Fruit fly (Drosophila melanogaster) whole organism, prepupa: ENCODE data around the gene ntc.
A peak's percentile ranks its signal among the peaks of the same experiment; 100 is the strongest.

Source experiments
- Blimp-1 ChIP-seq: fragments of 200-800 bp; sonication (Bioruptor generic); optimal IDR thresholded peaks from 3 replicates; lab custom pipeline; 2017; ENCODE audit warnings: missing biosample characterization, missing genetic modification characterization, mild to moderate bottlenecking, moderate library complexity, missing genetic modification reagents
- CG10631 ChIP-seq: fragments of 200-800 bp; sonication (Bioruptor generic); optimal IDR thresholded peaks from 2 replicates; lab custom pipeline; 2016; ENCODE audit warnings: missing biosample characterization, missing genetic modification characterization
- CG10669 ChIP-seq: fragments of 200-800 bp; sonication (Bioruptor generic); optimal IDR thresholded peaks from 3 replicates; lab custom pipeline; 2018; ENCODE audit warnings: missing biosample characterization, mild to moderate bottlenecking, missing genetic modification characterization, moderate library complexity
- CG11762 ChIP-seq: fragments of 200-800 bp; sonication (Bioruptor generic); optimal IDR thresholded peaks from 3 replicates; lab custom pipeline; 2016; ENCODE audit warnings: missing biosample characterization, missing genetic modification characterization; ENCODE audit not compliant: insufficient read depth
- CG1621 ChIP-seq: fragments of 200-800 bp; sonication (Bioruptor generic); optimal IDR thresholded peaks from 3 replicates; lab custom pipeline; 2018; ENCODE audit warnings: missing biosample characterization, mild to moderate bottlenecking, missing genetic modification characterization
- CG16779 ChIP-seq: fragments of 200-800 bp; sonication (Bioruptor generic); optimal IDR thresholded peaks from 3 replicates; lab custom pipeline; 2017; ENCODE audit warnings: missing biosample characterization, mild to moderate bottlenecking, missing genetic modification characterization
- CG3032 ChIP-seq: fragments of 200-800 bp; optimal IDR thresholded peaks from 2 replicates; lab custom pipeline; 2019; ENCODE audit warnings: missing biosample characterization, mild to moderate bottlenecking, missing genetic modification characterization, moderate library complexity
- CG31627 ChIP-seq: fragments of 200-800 bp; sonication (Bioruptor generic); optimal IDR thresholded peaks from 3 replicates; lab custom pipeline; 2016; ENCODE audit warnings: missing biosample characterization, missing genetic modification characterization
- CG34406 ChIP-seq: fragments of 200-800 bp; sonication (Bioruptor generic); optimal IDR thresholded peaks from 3 replicates; lab custom pipeline; 2016; ENCODE audit warnings: missing biosample characterization, missing genetic modification characterization
- CG3919 ChIP-seq: fragments of 200-800 bp; sonication (Bioruptor generic); optimal IDR thresholded peaks from 3 replicates; lab custom pipeline; 2016; ENCODE audit warnings: missing biosample characterization, missing genetic modification characterization
- CG4318 ChIP-seq: fragments of 200-800 bp; sonication (Bioruptor generic); optimal IDR thresholded peaks from 3 replicates; lab custom pipeline; 2017; ENCODE audit warnings: missing biosample characterization, mild to moderate bottlenecking, missing genetic modification characterization
- CG6792 ChIP-seq: fragments of 200-800 bp; sonication (Bioruptor generic); optimal IDR thresholded peaks from 3 replicates; lab custom pipeline; 2016; ENCODE audit warnings: missing biosample characterization, missing genetic modification characterization
- CG6808 ChIP-seq: fragments of 200-800 bp; sonication (Bioruptor generic); optimal IDR thresholded peaks from 3 replicates; lab custom pipeline; 2017; ENCODE audit warnings: missing biosample characterization, missing genetic modification characterization, mild to moderate bottlenecking, moderate library complexity, missing genetic modification reagents
- CG7368 ChIP-seq: fragments of 200-800 bp; sonication (Bioruptor generic); optimal IDR thresholded peaks from 3 replicates; lab custom pipeline; 2016; ENCODE audit warnings: missing biosample characterization, missing genetic modification characterization
- CG8119 ChIP-seq: fragments of 200-800 bp; sonication (Bioruptor generic); IDR thresholded peaks from 3 replicates; pipeline ENCODE4 v1.3.6; 2022; ENCODE audit warnings: missing biosample characterization, missing genetic modification characterization
- CG8319 ChIP-seq: fragments of 200-800 bp; sonication (Bioruptor generic); optimal IDR thresholded peaks from 3 replicates; lab custom pipeline; 2016; ENCODE audit warnings: missing biosample characterization, missing genetic modification characterization
- CG8632 ChIP-seq: fragments of 200-800 bp; sonication (Bioruptor generic); optimal IDR thresholded peaks from 3 replicates; lab custom pipeline; 2016; ENCODE audit warnings: missing biosample characterization, missing genetic modification characterization
- CG9139 ChIP-seq: fragments of 200-800 bp; sonication (Bioruptor generic); optimal IDR thresholded peaks from 3 replicates; lab custom pipeline; 2017; ENCODE audit warnings: missing biosample characterization, mild to moderate bottlenecking, missing genetic modification characterization
- Eip75B ChIP-seq: fragments of 200-800 bp; sonication (Bioruptor generic); optimal IDR thresholded peaks from 3 replicates; lab custom pipeline; 2016; ENCODE audit warnings: missing biosample characterization, missing genetic modification characterization
- Eip78C ChIP-seq: fragments of 200-800 bp; sonication (Bioruptor generic); peaks from one replicate; lab custom pipeline; 2016; ENCODE audit warnings: missing biosample characterization, missing genetic modification characterization
- Ets21C ChIP-seq: fragments of 200-800 bp; sonication (Bioruptor generic); optimal IDR thresholded peaks from 3 replicates; lab custom pipeline; 2016; ENCODE audit warnings: missing biosample characterization, missing genetic modification characterization
- Ets96B ChIP-seq: fragments of 200-800 bp; optimal IDR thresholded peaks from 2 replicates; lab custom pipeline; 2019; ENCODE audit warnings: missing biosample characterization, mild to moderate bottlenecking, missing genetic modification characterization, moderate library complexity
- Gug ChIP-seq: fragments of 200-800 bp; sonication (Bioruptor generic); IDR thresholded peaks from 2 replicates; pipeline ENCODE4 v1.3.6; 2022; ENCODE audit warnings: missing biosample characterization, missing genetic modification characterization
- Hr38 ChIP-seq: sonication (Bioruptor generic); optimal IDR thresholded peaks from 2 replicates; lab custom pipeline; 2016; ENCODE audit warnings: missing biosample characterization, missing genetic modification characterization
- Hr4 ChIP-seq: fragments of 200-800 bp; sonication (Bioruptor generic); optimal IDR thresholded peaks from 3 replicates; lab custom pipeline; 2016; ENCODE audit warnings: missing biosample characterization, missing genetic modification characterization
- Lpt ChIP-seq: fragments of 200-800 bp; sonication (Bioruptor generic); optimal IDR thresholded peaks from 3 replicates; lab custom pipeline; 2016; ENCODE audit warnings: missing biosample characterization, missing genetic modification characterization
- Met ChIP-seq: fragments of 200-800 bp; sonication (Bioruptor generic); optimal IDR thresholded peaks from 3 replicates; lab custom pipeline; 2016; ENCODE audit warnings: missing biosample characterization, missing genetic modification characterization
- OdsH ChIP-seq: fragments of 200-800 bp; sonication (Bioruptor generic); optimal IDR thresholded peaks from 3 replicates; lab custom pipeline; 2016; ENCODE audit warnings: missing biosample characterization, missing genetic modification characterization
- Smox ChIP-seq: fragments of 200-800 bp; sonication (Bioruptor generic); optimal IDR thresholded peaks from 3 replicates; lab custom pipeline; 2016; ENCODE audit warnings: missing biosample characterization, missing genetic modification characterization
- Sox102F ChIP-seq: fragments of 200-800 bp; sonication (Bioruptor generic); optimal IDR thresholded peaks from 2 replicates; lab custom pipeline; 2016; ENCODE audit warnings: missing biosample characterization, mild to moderate bottlenecking, missing genetic modification characterization
- Sox15 ChIP-seq: fragments of 200-800 bp; sonication (Bioruptor generic); optimal IDR thresholded peaks from 3 replicates; lab custom pipeline; 2016; ENCODE audit warnings: missing biosample characterization, missing genetic modification characterization
- achi ChIP-seq: fragments of 200-800 bp; sonication (Bioruptor generic); optimal IDR thresholded peaks from 3 replicates; lab custom pipeline; 2016; ENCODE audit warnings: missing biosample characterization, missing genetic modification characterization
- acj6 ChIP-seq: fragments of 200-800 bp; sonication (Bioruptor generic); optimal IDR thresholded peaks from 3 replicates; lab custom pipeline; 2016; ENCODE audit warnings: missing biosample characterization, missing genetic modification characterization
- cyc ChIP-seq: fragments of 200-800 bp; sonication (Bioruptor generic); optimal IDR thresholded peaks from 3 replicates; lab custom pipeline; 2016; ENCODE audit warnings: missing biosample characterization, missing genetic modification characterization
- dac ChIP-seq: fragments of 200-800 bp; sonication (Bioruptor generic); optimal IDR thresholded peaks from 2 replicates; lab custom pipeline; 2017; ENCODE audit warnings: missing biosample characterization, mild to moderate bottlenecking, missing genetic modification characterization
- eg ChIP-seq: fragments of 200-800 bp; sonication (Bioruptor generic); IDR thresholded peaks from 3 replicates; pipeline ENCODE4 v1.3.6; 2022; ENCODE audit warnings: missing biosample characterization, missing genetic modification characterization
- esn ChIP-seq: fragments of 200-800 bp; sonication (Bioruptor generic); optimal IDR thresholded peaks from 2 replicates; lab custom pipeline; 2016; ENCODE audit warnings: missing biosample characterization, mild to moderate bottlenecking, missing genetic modification characterization, moderate library complexity
- fd85E ChIP-seq: fragments of 200-800 bp; sonication (Bioruptor generic); optimal IDR thresholded peaks from 3 replicates; lab custom pipeline; 2016; ENCODE audit warnings: missing biosample characterization, missing genetic modification characterization
- fkh ChIP-seq: fragments of 200-800 bp; sonication (Bioruptor generic); optimal IDR thresholded peaks from 3 replicates; lab custom pipeline; 2017; ENCODE audit warnings: missing biosample characterization, mild to moderate bottlenecking, missing genetic modification characterization, moderate library complexity
- lz ChIP-seq: fragments of 200-800 bp; sonication (Bioruptor generic); optimal IDR thresholded peaks from 3 replicates; lab custom pipeline; 2016; ENCODE audit warnings: missing biosample characterization, missing genetic modification characterization
- pdm3 ChIP-seq: fragments of 200-800 bp; sonication (Bioruptor generic); optimal IDR thresholded peaks from 3 replicates; lab custom pipeline; 2016; ENCODE audit warnings: missing biosample characterization, missing genetic modification characterization
- salr ChIP-seq, 2 experiments: fragments of 200-800 bp; sonication (Bioruptor generic); optimal IDR thresholded peaks; 3 replicates each; lab custom pipeline; 2016 to 2018; ENCODE audit warnings: missing biosample characterization in 2 of 2, missing genetic modification characterization in 2 of 2, mild to moderate bottlenecking in 1 of 2
- spab ChIP-seq: fragments of 200-800 bp; sonication (Bioruptor generic); optimal IDR thresholded peaks from 2 replicates; lab custom pipeline; 2017; ENCODE audit warnings: missing biosample characterization, mild to moderate bottlenecking, missing genetic modification characterization, missing genetic modification reagents
- ss ChIP-seq, 2 experiments: fragments of 200-800 bp; sonication (Bioruptor generic); optimal IDR thresholded peaks; 2 replicates in 1 of 2; 3 replicates in 1 of 2; lab custom pipeline; 2017 to 2018; ENCODE audit warnings: mild to moderate bottlenecking in 2 of 2, missing biosample characterization in 2 of 2, missing genetic modification characterization in 2 of 2, moderate library complexity in 1 of 2
- svp ChIP-seq: fragments of 200-800 bp; sonication (Bioruptor generic); peaks from one replicate; lab custom pipeline; 2016; ENCODE audit warnings: missing biosample characterization, missing genetic modification characterization
- topi ChIP-seq: fragments of 200-800 bp; sonication (Bioruptor generic); optimal IDR thresholded peaks from 3 replicates; lab custom pipeline; 2016; ENCODE audit warnings: missing biosample characterization, missing genetic modification characterization
- vri ChIP-seq: fragments of 200-800 bp; sonication (Bioruptor generic); optimal IDR thresholded peaks from 3 replicates; lab custom pipeline; 2016; ENCODE audit warnings: missing biosample characterization, mild to moderate bottlenecking, missing genetic modification characterization

The ntc gene

DNA sequence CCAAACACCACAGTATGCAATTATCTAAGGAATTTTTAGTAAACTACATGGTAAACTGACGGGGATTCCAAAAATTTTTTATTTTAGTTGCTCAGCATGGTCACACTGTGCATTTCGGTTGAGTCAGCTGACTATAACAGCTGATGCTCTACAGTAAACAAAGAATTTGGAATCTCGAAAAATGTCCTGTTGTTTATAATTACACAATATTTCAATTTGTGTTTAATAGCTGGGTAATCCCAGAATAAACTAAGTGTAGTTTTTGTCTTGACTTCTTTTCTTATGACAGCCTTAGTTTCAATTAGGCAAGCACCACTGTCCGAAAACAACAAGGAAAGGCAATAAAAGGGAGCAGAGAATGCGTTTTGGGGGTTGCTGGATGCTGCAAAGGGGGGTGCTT lies 20.6 kb downstream of the ntc start (continued):
- peak; percentile 42 for TF ChIP-seq achi (GFP tag; lab: Kevin White, UChicago)
- no peak for TF ChIP-seq vri (GFP tag; lab: Kevin White, UChicago)
- peak; percentile 77 for TF ChIP-seq Eip78C
- no peak for TF ChIP-seq Hr38 (GFP tag; lab: Kevin White, UChicago)
- TF ChIP-seq Met (GFP tag; lab: Kevin White, UChicago): peak; percentile 57
- TF ChIP-seq eg: peak; percentile 27; the same call in 1 of the 3 replicates
- TF ChIP-seq Ets21C (GFP tag; lab: Kevin White, UChicago): peak; percentile 66
- TF ChIP-seq CG6792 (GFP tag; lab: Kevin White, UChicago): peak; percentile 41
- TF ChIP-seq Sox102F (GFP tag; lab: Kevin White, UChicago): peak; percentile 27
- TF ChIP-seq fd85E (GFP tag; lab: Kevin White, UChicago): no peak
- TF ChIP-seq CG16779 (tag; lab: Kevin White, UChicago): no peak
- TF ChIP-seq Ets96B: no peak
- TF ChIP-seq CG6808 (GFP tag; lab: Kevin White, UChicago): no peak
- TF ChIP-seq CG10669 (GFP tag; lab: Kevin White, UChicago): no peak
- TF ChIP-seq CG1621: no peak
- peak; percentile 23 for TF ChIP-seq esn (GFP tag; lab: Kevin White, UChicago)
- no peak for TF ChIP-seq CG8632 (GFP tag; lab: Kevin White, UChicago)
- peak; percentile 32 for TF ChIP-seq CG10631
- no peak for TF ChIP-seq CG3919
- TF ChIP-seq Gug (GFP tag; lab: Robert Waterston, UW): no peak
- no peak for TF ChIP-seq CG8119 (GFP tag; lab: Robert Waterston, UW)
- TF ChIP-seq dac: no peak
- TF ChIP-seq lz: peak; percentile 42
- TF ChIP-seq Eip75B: peak; percentile 38
- TF ChIP-seq acj6 (GFP tag; lab: Kevin White, UChicago): peak; percentile 38
- TF ChIP-seq CG31627 (GFP tag; lab: Kevin White, UChicago): peak; percentile 69
- no peak for TF ChIP-seq svp (GFP tag; lab: Kevin White, UChicago)
- no peak for TF ChIP-seq ss (GFP tag; optimal IDR thresholded peaks at IDR 0.05; lab: Kevin White, UChicago)

DNA sequence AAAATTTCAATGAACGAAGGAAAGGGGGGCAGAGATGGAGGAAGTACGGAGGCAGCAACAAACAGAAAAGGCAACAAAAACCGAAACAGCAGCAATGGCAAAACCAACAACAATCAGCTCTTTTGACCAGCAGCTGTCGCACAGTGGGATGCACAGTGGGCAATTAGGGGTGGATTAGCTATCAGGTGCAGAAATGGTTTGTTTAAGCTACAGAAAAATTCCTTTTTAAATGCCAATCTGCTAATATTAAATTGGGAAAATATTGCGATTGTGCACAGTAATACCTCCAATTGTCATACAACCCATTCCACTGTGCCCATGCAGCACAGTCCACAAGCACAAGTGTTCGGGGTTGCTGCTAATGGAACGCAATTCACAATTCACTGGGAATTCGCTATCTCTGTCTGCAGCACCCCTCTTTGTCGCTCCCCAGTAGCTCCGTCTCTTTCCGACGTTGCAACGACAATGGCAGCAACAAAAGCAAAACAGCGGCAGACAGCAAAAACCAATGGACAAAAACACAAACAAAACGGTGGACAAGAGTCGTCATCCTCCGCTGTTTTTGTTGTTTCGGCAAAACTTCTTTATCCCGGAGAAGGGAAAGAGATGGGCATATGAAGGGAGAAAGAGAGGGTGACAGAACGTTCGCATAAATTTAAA lies 21.1 kb downstream of the ntc start:
- TF ChIP-seq Ets21C (GFP tag; lab: Kevin White, UChicago): peak; percentile 99
- TF ChIP-seq lz: peak; percentile 99
- peak; percentile 99 for TF ChIP-seq Sox15
- TF ChIP-seq CG1621: peak; percentile 99
- TF ChIP-seq topi (GFP tag; lab: Kevin White, UChicago): peak; percentile 98
- TF ChIP-seq CG10669 (GFP tag; lab: Kevin White, UChicago): peak; percentile 95
- peak; percentile 99 for TF ChIP-seq CG8319
- TF ChIP-seq eg: peak; percentile 99
- peak; percentile 90 for TF ChIP-seq CG9139 (GFP tag; lab: Kevin White, UChicago)
- TF ChIP-seq Eip78C: peak; percentile 100
- peak; percentile 88 to 98 for TF ChIP-seq ss (GFP tag; optimal IDR thresholded peaks at IDR 0.05; lab: Kevin White, UChicago)
- TF ChIP-seq salr (GFP tag; optimal IDR thresholded peaks at IDR 0.05; lab: Kevin White, UChicago): peak; percentile 96 to 98
- TF ChIP-seq Gug (GFP tag; lab: Robert Waterston, UW): peak; percentile 98
- TF ChIP-seq CG34406 (GFP tag; lab: Kevin White, UChicago): peak; percentile 99
- peak; percentile 99 for TF ChIP-seq pdm3 (GFP tag; lab: Kevin White, UChicago)
- peak; percentile 98 for TF ChIP-seq CG4318
- peak; percentile 99 for TF ChIP-seq Smox (GFP tag; lab: Kevin White, UChicago)
- peak; percentile 18 for TF ChIP-seq fkh
- peak; percentile 97 for TF ChIP-seq CG11762 (GFP tag; lab: Kevin White, UChicago)
- peak; percentile 99 for TF ChIP-seq Hr4 (GFP tag; lab: Kevin White, UChicago)
- TF ChIP-seq Met (GFP tag; lab: Kevin White, UChicago): peak; percentile 99
- TF ChIP-seq OdsH (GFP tag; lab: Kevin White, UChicago): peak; percentile 99
- TF ChIP-seq CG6808 (GFP tag; lab: Kevin White, UChicago): peak; percentile 89
- peak; percentile 95 for TF ChIP-seq spab (GFP tag; lab: Kevin White, UChicago)
- TF ChIP-seq Ets96B: peak; percentile 95
- peak; percentile 96 for TF ChIP-seq CG16779 (tag; lab: Kevin White, UChicago)
- peak; percentile 99 for TF ChIP-seq CG10631
- peak; percentile 99 for TF ChIP-seq CG31627 (GFP tag; lab: Kevin White, UChicago)
- TF ChIP-seq CG3032 (tag; lab: Kevin White, UChicago): peak; percentile 93
- TF ChIP-seq svp (GFP tag; lab: Kevin White, UChicago): peak; percentile 100
- peak; percentile 97 for TF ChIP-seq Hr38 (GFP tag; lab: Kevin White, UChicago)
- TF ChIP-seq Lpt (GFP tag; lab: Kevin White, UChicago): peak; percentile 99
- TF ChIP-seq CG8632 (GFP tag; lab: Kevin White, UChicago): peak; percentile 98
- TF ChIP-seq cyc: peak; percentile 98
- peak; percentile 83 for TF ChIP-seq Blimp-1 (GFP tag; lab: Kevin White, UChicago)
- TF ChIP-seq CG7368 (GFP tag; lab: Kevin White, UChicago): peak; percentile 98
